Fruit fly (Drosophila melanogaster) whole organism, embryonic: ENCODE measurements around the gene L2HGDH.

Experiments
- Ada2b ChIP-seq: fragments of 200-800 bp; sonication (Bioruptor generic); IDR thresholded peaks from 2 replicates; pipeline ENCODE4 v1.3.6; 2022; ENCODE audit warnings: missing biosample characterization, missing genetic modification characterization
- Atf3 ChIP-seq: fragments of 200-800 bp; sonication (Bioruptor generic); optimal IDR thresholded peaks from 3 replicates; lab custom pipeline; 2016; ENCODE audit warnings: missing biosample characterization, missing genetic modification characterization
- Bdp1 ChIP-seq: fragments of 200-800 bp; sonication (Bioruptor generic); optimal IDR thresholded peaks from 3 replicates; lab custom pipeline; 2016; ENCODE audit warnings: missing biosample characterization, missing genetic modification characterization
- BtbVII ChIP-seq: fragments of 200-800 bp; sonication (Bioruptor generic); optimal IDR thresholded peaks from 3 replicates; lab custom pipeline; 2017; ENCODE audit warnings: missing biosample characterization, mild to moderate bottlenecking, missing genetic modification characterization
- CG11696 ChIP-seq: fragments of 200-800 bp; sonication (Bioruptor generic); IDR thresholded peaks from 2 replicates; pipeline ENCODE4 v1.3.6; 2022; ENCODE audit warnings: missing biosample characterization, missing genetic modification characterization
- CG12659 ChIP-seq: fragments of 200-800 bp; sonication (Bioruptor generic); optimal IDR thresholded peaks from 3 replicates; lab custom pipeline; 2017; ENCODE audit warnings: mild to moderate bottlenecking, missing biosample characterization, missing genetic modification reagents, missing genetic modification characterization
- CG12744 ChIP-seq: fragments of 200-800 bp; sonication (Bioruptor generic); optimal IDR thresholded peaks from 2 replicates; lab custom pipeline; 2016; ENCODE audit warnings: missing biosample characterization, missing genetic modification characterization
- CG14050 ChIP-seq: fragments of 200-800 bp; sonication (Bioruptor generic); IDR thresholded peaks from 3 replicates; pipeline ENCODE4 v1.3.6; 2022; ENCODE audit warnings: missing biosample characterization, missing genetic modification characterization
- CG15269 ChIP-seq: fragments of 200-800 bp; sonication (Bioruptor generic); optimal IDR thresholded peaks from 2 replicates; lab custom pipeline; 2018; ENCODE audit warnings: missing biosample characterization, mild to moderate bottlenecking, missing genetic modification characterization, moderate library complexity
- CG15479 ChIP-seq: fragments of 200-800 bp; sonication (Bioruptor generic); optimal IDR thresholded peaks from 3 replicates; lab custom pipeline; 2019; ENCODE audit warnings: missing biosample characterization, mild to moderate bottlenecking, missing genetic modification characterization, moderate library complexity
- CG17359 ChIP-seq: fragments of 200-800 bp; sonication (Bioruptor generic); optimal IDR thresholded peaks from 3 replicates; lab custom pipeline; 2018; ENCODE audit warnings: missing biosample characterization, mild to moderate bottlenecking, missing genetic modification characterization, moderate library complexity
- CG18599 ChIP-seq: fragments of 200-800 bp; sonication (Bioruptor generic); optimal IDR thresholded peaks from 3 replicates; lab custom pipeline; 2017; ENCODE audit warnings: missing biosample characterization, missing genetic modification characterization, mild to moderate bottlenecking, moderate library complexity, missing genetic modification reagents
- CG2116 ChIP-seq: fragments of 200-800 bp; sonication (Bioruptor generic); optimal IDR thresholded peaks from 3 replicates; lab custom pipeline; 2018; ENCODE audit warnings: missing biosample characterization, mild to moderate bottlenecking, missing genetic modification characterization
- CG2202 ChIP-seq: fragments of 200-800 bp; sonication (Bioruptor generic); optimal IDR thresholded peaks from 2 replicates; lab custom pipeline; 2018; ENCODE audit warnings: missing biosample characterization, mild to moderate bottlenecking, missing genetic modification characterization
- CG2678 ChIP-seq: fragments of 200-800 bp; sonication (Bioruptor generic); optimal IDR thresholded peaks from 3 replicates; lab custom pipeline; 2019; ENCODE audit warnings: missing biosample characterization, mild to moderate bottlenecking, missing genetic modification characterization, moderate library complexity
- CG2889 ChIP-seq: fragments of 200-800 bp; sonication (Bioruptor generic); IDR thresholded peaks from 3 replicates; pipeline ENCODE4 v1.3.6; 2022; ENCODE audit warnings: missing biosample characterization, missing genetic modification characterization
- CG31224 ChIP-seq: fragments of 200-800 bp; sonication (Bioruptor generic); IDR thresholded peaks from 2 replicates; pipeline ENCODE4 v1.3.6; 2022; ENCODE audit warnings: missing biosample characterization, missing genetic modification characterization
- CG4730 ChIP-seq: fragments of 200-800 bp; sonication (Bioruptor generic); IDR thresholded peaks from 2 replicates; pipeline ENCODE4 v1.3.6; 2022; ENCODE audit warnings: missing biosample characterization, missing genetic modification characterization
- CG6683 ChIP-seq: fragments of 200-800 bp; sonication (Bioruptor generic); optimal IDR thresholded peaks from 2 replicates; lab custom pipeline; 2017; ENCODE audit warnings: missing biosample characterization, mild to moderate bottlenecking, missing genetic modification characterization, missing genetic modification reagents
- CG8290 ChIP-seq, 3 experiments: fragments of 200-800 bp; sonication (Bioruptor generic); optimal IDR thresholded peaks; 2 replicates each; lab custom pipeline; 2016 to 2019; ENCODE audit warnings: missing biosample characterization in 3 of 3, missing genetic modification characterization in 3 of 3, mild to moderate bottlenecking in 2 of 3, moderate library complexity in 1 of 3
- CG9437 ChIP-seq: fragments of 200-800 bp; sonication (Bioruptor generic); optimal IDR thresholded peaks from 2 replicates; lab custom pipeline; 2018; ENCODE audit warnings: missing biosample characterization, mild to moderate bottlenecking, missing genetic modification characterization
- CG9876 ChIP-seq: fragments of 200-800 bp; sonication (Bioruptor generic); optimal IDR thresholded peaks from 2 replicates; lab custom pipeline; 2016; ENCODE audit warnings: missing biosample characterization, missing genetic modification characterization
- CG9932 ChIP-seq: fragments of 200-800 bp; sonication (Bioruptor generic); IDR thresholded peaks from 2 replicates; pipeline ENCODE4 v1.3.6; 2022; ENCODE audit warnings: missing biosample characterization, missing genetic modification characterization
- Dek ChIP-seq: fragments of 200-800 bp; sonication (Bioruptor generic); optimal IDR thresholded peaks from 3 replicates; lab custom pipeline; 2019; ENCODE audit warnings: missing biosample characterization, mild to moderate bottlenecking, missing genetic modification characterization, moderate library complexity
- Dip3 ChIP-seq: fragments of 200-800 bp; sonication (Bioruptor generic); optimal IDR thresholded peaks from 3 replicates; lab custom pipeline; 2016; ENCODE audit warnings: missing biosample characterization, missing genetic modification characterization
- Hand ChIP-seq: fragments of 200-800 bp; sonication (Bioruptor generic); optimal IDR thresholded peaks from 2 replicates; lab custom pipeline; 2017; ENCODE audit warnings: mild to moderate bottlenecking, missing biosample characterization, missing genetic modification reagents, missing genetic modification characterization
- Hsf ChIP-seq: fragments of 200-800 bp; sonication (Bioruptor generic); optimal IDR thresholded peaks from 3 replicates; lab custom pipeline; 2016; ENCODE audit warnings: missing biosample characterization, missing genetic modification characterization
- Mrtf ChIP-seq: fragments of 200-800 bp; sonication (Bioruptor generic); IDR thresholded peaks from 3 replicates; pipeline ENCODE4 v1.3.6; 2022; ENCODE audit warnings: missing biosample characterization, missing genetic modification characterization
- NK7.1 ChIP-seq: fragments of 200-800 bp; sonication (Bioruptor generic); optimal IDR thresholded peaks from 3 replicates; lab custom pipeline; 2016; ENCODE audit warnings: missing biosample characterization, missing genetic modification characterization
- Nf-YA ChIP-seq: fragments of 200-800 bp; sonication (Bioruptor generic); IDR thresholded peaks from 2 replicates; pipeline ENCODE4 v1.3.6; 2022; ENCODE audit warnings: missing biosample characterization, missing genetic modification characterization
- NfI ChIP-seq: fragments of 200-800 bp; sonication (Bioruptor generic); optimal IDR thresholded peaks from 3 replicates; lab custom pipeline; 2018; ENCODE audit warnings: missing biosample characterization, mild to moderate bottlenecking, missing genetic modification characterization, moderate library complexity
- Rfx ChIP-seq: fragments of 200-800 bp; sonication (Bioruptor generic); IDR thresholded peaks from 2 replicates; pipeline ENCODE4 v1.3.6; 2022; ENCODE audit warnings: missing biosample characterization, missing genetic modification characterization
- ac ChIP-seq: fragments of 200-800 bp; sonication (Bioruptor generic); optimal IDR thresholded peaks from 3 replicates; lab custom pipeline; 2017; ENCODE audit warnings: missing biosample characterization, mild to moderate bottlenecking, missing genetic modification characterization
- amos ChIP-seq: fragments of 200-800 bp; sonication (Bioruptor generic); IDR thresholded peaks from 2 replicates; pipeline ENCODE4 v1.3.6; 2022; ENCODE audit warnings: missing biosample characterization, missing genetic modification characterization; ENCODE audit not compliant: partially characterized antibody
- br ChIP-seq: fragments of >200 bp; optimal IDR thresholded peaks from 2 replicates; lab custom pipeline; 2017
- chif ChIP-seq, 2 experiments: fragments of 200-800 bp; sonication (Bioruptor generic); optimal IDR thresholded peaks; 3 replicates each; lab custom pipeline; 2016; ENCODE audit warnings: missing biosample characterization in 2 of 2, missing genetic modification characterization in 2 of 2
- corto ChIP-seq: fragments of 200-800 bp; sonication (Bioruptor generic); optimal IDR thresholded peaks from 2 replicates; lab custom pipeline; 2016; ENCODE audit warnings: missing biosample characterization, mild to moderate bottlenecking, missing genetic modification characterization, moderate library complexity
- cwo ChIP-seq: fragments of 200-800 bp; sonication (Bioruptor generic); optimal IDR thresholded peaks from 3 replicates; lab custom pipeline; 2017; ENCODE audit warnings: missing biosample characterization, missing genetic modification characterization, mild to moderate bottlenecking, moderate library complexity, missing genetic modification reagents
- emc ChIP-seq: fragments of 200-800 bp; sonication (Bioruptor generic); optimal IDR thresholded peaks from 2 replicates; lab custom pipeline; 2016; ENCODE audit warnings: missing biosample characterization, missing genetic modification characterization
- ftz-f1 ChIP-seq: fragments of 200-800 bp; sonication (Bioruptor generic); optimal IDR thresholded peaks from 2 replicates; lab custom pipeline; 2016; ENCODE audit warnings: missing biosample characterization, missing genetic modification characterization
- insv ChIP-seq, 2 experiments: fragments of 200-800 bp; sonication (Bioruptor generic); optimal IDR thresholded peaks; 3 replicates each; lab custom pipeline; 2016 to 2018; ENCODE audit warnings: missing biosample characterization in 2 of 2, missing genetic modification characterization in 2 of 2
- inv ChIP-seq: fragments of 200-800 bp; sonication (Bioruptor generic); IDR thresholded peaks from 2 replicates; pipeline ENCODE4 v1.3.6; 2022; ENCODE audit warnings: missing biosample characterization, missing genetic modification characterization; ENCODE audit not compliant: partially characterized antibody
- jumu ChIP-seq: fragments of 200-800 bp; sonication (Bioruptor generic); optimal IDR thresholded peaks from 3 replicates; lab custom pipeline; 2016; ENCODE audit warnings: missing biosample characterization, missing genetic modification characterization
- mam ChIP-seq: fragments of 200-800 bp; sonication (Bioruptor generic); optimal IDR thresholded peaks from 3 replicates; lab custom pipeline; 2016; ENCODE audit warnings: missing biosample characterization, missing genetic modification characterization
- otp ChIP-seq: fragments of 200-800 bp; sonication (Bioruptor generic); IDR thresholded peaks from 3 replicates; pipeline ENCODE4, ENCODE4 v1.3.6; 2022; ENCODE audit warnings: missing biosample characterization, missing genetic modification characterization
- pho ChIP-seq: fragments of 200-800 bp; sonication (Bioruptor generic); optimal IDR thresholded peaks from 2 replicates; lab custom pipeline; 2016; ENCODE audit warnings: missing biosample characterization, missing genetic modification characterization
- psq ChIP-seq: fragments of 200-800 bp; sonication (Bioruptor generic); optimal IDR thresholded peaks from 2 replicates; lab custom pipeline; 2017; ENCODE audit warnings: missing biosample characterization, missing genetic modification characterization
- slou ChIP-seq: fragments of 200-800 bp; sonication (Bioruptor generic); optimal IDR thresholded peaks from 3 replicates; lab custom pipeline; 2016; ENCODE audit warnings: missing biosample characterization, missing genetic modification characterization
- sqz ChIP-seq: fragments of 200-800 bp; sonication (Bioruptor generic); optimal IDR thresholded peaks from 3 replicates; lab custom pipeline; 2018; ENCODE audit warnings: missing biosample characterization, mild to moderate bottlenecking, missing genetic modification characterization
- stwl ChIP-seq: fragments of 200-800 bp; sonication (Bioruptor generic); optimal IDR thresholded peaks from 3 replicates; lab custom pipeline; 2018; ENCODE audit warnings: missing biosample characterization, mild to moderate bottlenecking, missing genetic modification characterization, moderate library complexity
- vnd ChIP-seq: fragments of 200-800 bp; sonication (Bioruptor generic); IDR thresholded peaks from 3 replicates; pipeline ENCODE4 v1.3.6; 2022; ENCODE audit warnings: missing biosample characterization, missing genetic modification characterization; ENCODE audit not compliant: partially characterized antibody
- zf30C ChIP-seq: fragments of 200-800 bp; sonication (Bioruptor generic); optimal IDR thresholded peaks from 3 replicates; lab custom pipeline; 2018; ENCODE audit warnings: missing biosample characterization, mild to moderate bottlenecking, missing genetic modification characterization

L2HGDH gene

dm6 chr2L:19019160-19019592, 44.9 kb upstream of the L2HGDH start (continued):
- no peak for TF ChIP-seq sqz (GFP tag; lab: Kevin White, UChicago)
- TF ChIP-seq jumu = no peak
- TF ChIP-seq br (lab: Kevin White, UChicago) = no peak
- TF ChIP-seq slou (GFP tag; lab: Kevin White, UChicago) = peak; percentile 2
- TF ChIP-seq Rfx (GFP tag; lab: Robert Waterston, UW) = no peak
- TF ChIP-seq Dek (tag; lab: Kevin White, UChicago) = no peak
- no peak for TF ChIP-seq ac (GFP tag; lab: Kevin White, UChicago)
- TF ChIP-seq CG12659 = peak; percentile 31
- no peak for TF ChIP-seq chif (GFP tag; optimal IDR thresholded peaks at IDR 0.05; lab: Kevin White, UChicago)
- TF ChIP-seq Ada2b (GFP tag; lab: Robert Waterston, UW) = no peak
- no peak for TF ChIP-seq corto
- TF ChIP-seq CG2889 (GFP tag; lab: Robert Waterston, UW) = no peak
- TF ChIP-seq Mrtf (GFP tag; lab: Robert Waterston, UW) = no peak
- TF ChIP-seq CG6683 (GFP tag; lab: Kevin White, UChicago) = no peak
- TF ChIP-seq zf30C (GFP tag; lab: Kevin White, UChicago) = no peak
- peak; percentile 39 for TF ChIP-seq Hand (GFP tag; lab: Kevin White, UChicago)
- TF ChIP-seq Nf-YA (GFP tag; lab: Robert Waterston, UW) = no peak
- no peak for TF ChIP-seq NK7.1 (GFP tag; lab: Kevin White, UChicago)
- no peak for TF ChIP-seq ftz-f1
- TF ChIP-seq CG17359 (tag; lab: Kevin White, UChicago) = no peak
- no peak for TF ChIP-seq CG11696 (GFP tag; lab: Robert Waterston, UW)
- no peak for TF ChIP-seq CG2116 (GFP tag; lab: Kevin White, UChicago)
- no peak for TF ChIP-seq amos (GFP tag; lab: Robert Waterston, UW)
- no peak for TF ChIP-seq CG14050 (GFP tag; lab: Robert Waterston, UW)
- no peak for TF ChIP-seq cwo (GFP tag; lab: Kevin White, UChicago)
- peak; percentile 23 for TF ChIP-seq Hsf (GFP tag; lab: Kevin White, UChicago)
- no peak for TF ChIP-seq Atf3 (GFP tag; lab: Kevin White, UChicago)
- no peak for TF ChIP-seq inv (GFP tag; lab: Robert Waterston, UW)
- TF ChIP-seq CG2202 (tag; lab: Kevin White, UChicago) = no peak
- TF ChIP-seq CG15269 (tag; lab: Kevin White, UChicago) = peak; percentile 44
- TF ChIP-seq BtbVII (GFP tag; lab: Kevin White, UChicago) = peak; percentile 18
- no peak for TF ChIP-seq CG9876 (GFP tag; lab: Kevin White, UChicago)
- no peak for TF ChIP-seq Dip3 (GFP tag; lab: Kevin White, UChicago)
- no peak for TF ChIP-seq stwl
- no peak for TF ChIP-seq CG31224
- no peak for TF ChIP-seq vnd
- TF ChIP-seq CG12744 (GFP tag; lab: Kevin White, UChicago) = no peak
- no peak for TF ChIP-seq CG15479 (GFP tag; lab: Kevin White, UChicago)
- peak; percentile 71 for TF ChIP-seq CG2678 (tag; lab: Kevin White, UChicago)
- peak; percentile 37 for TF ChIP-seq pho
- no peak for TF ChIP-seq psq (GFP tag; lab: Kevin White, UChicago)
- TF ChIP-seq CG8290 (GFP tag; optimal IDR thresholded peaks at IDR 0.05; lab: Kevin White, UChicago) = no peak
- no peak for TF ChIP-seq CG8290 (tag; optimal IDR thresholded peaks at IDR 0.05; lab: Kevin White, UChicago)
- peak; percentile 47 for TF ChIP-seq CG9437
- TF ChIP-seq mam (GFP tag; lab: Kevin White, UChicago) = peak; percentile 44
- TF ChIP-seq emc (GFP tag; lab: Kevin White, UChicago) = no peak
- no peak for TF ChIP-seq CG4730 (GFP tag; lab: Robert Waterston, UW)
- peak; percentile 61 for TF ChIP-seq CG18599 (GFP tag; lab: Kevin White, UChicago)
- TF ChIP-seq NfI (GFP tag; lab: Kevin White, UChicago) = no peak
- no peak for TF ChIP-seq insv (GFP tag; optimal IDR thresholded peaks at IDR 0.05; lab: Kevin White, UChicago)
- no peak for TF ChIP-seq CG9932
- TF ChIP-seq Bdp1 (GFP tag; lab: Kevin White, UChicago) = no peak
- no peak for TF ChIP-seq otp (GFP tag; lab: Robert Waterston, UW)
